Fruit fly (Drosophila melanogaster): ENCODE measurements around the gene Nt5a.

DNA sequence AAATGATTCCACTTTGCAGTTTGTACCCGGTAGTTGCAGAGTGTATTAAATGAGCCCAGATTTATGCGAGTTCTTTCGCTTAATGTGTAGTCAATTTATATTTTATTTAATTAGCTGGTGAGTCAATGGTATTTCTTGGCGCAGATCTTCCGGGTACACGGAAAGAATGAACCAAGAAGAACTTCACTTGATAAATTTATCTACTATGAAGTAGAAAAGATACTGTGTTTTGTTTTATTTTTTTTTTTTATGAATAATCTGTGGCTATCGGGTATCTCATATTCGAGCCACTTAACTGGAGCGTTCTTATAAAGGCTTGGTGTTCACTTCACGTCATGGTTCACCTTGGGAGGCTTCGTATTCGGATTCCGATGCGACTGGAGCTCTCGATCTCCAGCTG is 42.2 kb downstream of the Nt5a start:
- TF ChIP-seq insv (optimal IDR thresholded peaks at IDR 0.05): no peak
- TF ChIP-seq psq (optimal IDR thresholded peaks at IDR 0.05): no peak
- no peak for TF ChIP-seq h (optimal IDR thresholded peaks at IDR 0.05)
